Worm (Caenorhabditis elegans): ENCODE results near the gene C18H9.1.

Gene C18H9.1

DNA sequence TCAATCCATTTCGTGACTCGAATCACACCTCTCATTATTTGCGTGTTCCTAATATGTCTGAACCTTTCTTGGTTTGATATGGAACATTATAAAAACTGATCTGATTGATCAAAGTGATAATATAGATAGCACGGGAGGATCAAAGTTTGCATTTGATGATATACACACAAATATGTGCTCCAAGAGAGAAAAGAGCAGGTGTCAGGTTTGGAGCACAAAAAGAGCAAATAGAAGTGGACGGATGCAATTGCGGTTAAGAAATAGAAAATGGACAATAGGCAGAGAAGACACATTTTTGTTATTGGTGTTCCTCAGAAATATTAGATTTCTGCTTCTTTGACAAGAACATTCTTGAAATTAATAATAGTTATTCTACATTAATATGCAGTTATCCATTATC lies at the start of gene C18H9.1:
Gene C18H9.1 (plus strand): TSS at position 301 of the 400 bp plus-strand sequence.
- TF ChIP-seq ceh-63 (GFP tag; optimal IDR thresholded peaks at IDR 0.05) (no peak), skn-1 (tag; optimal IDR thresholded peaks at IDR 0.05) (no peak), fos-1 (tag; optimal IDR thresholded peaks at IDR 0.05) (no peak), efl-1 (optimal IDR thresholded peaks at IDR 0.05) (no peak), efl-1 (GFP tag; optimal IDR thresholded peaks at IDR 0.05 in 1 of 2) (no peak), tbx-2 (tag; optimal IDR thresholded peaks at IDR 0.05) (no peak)

DNA sequence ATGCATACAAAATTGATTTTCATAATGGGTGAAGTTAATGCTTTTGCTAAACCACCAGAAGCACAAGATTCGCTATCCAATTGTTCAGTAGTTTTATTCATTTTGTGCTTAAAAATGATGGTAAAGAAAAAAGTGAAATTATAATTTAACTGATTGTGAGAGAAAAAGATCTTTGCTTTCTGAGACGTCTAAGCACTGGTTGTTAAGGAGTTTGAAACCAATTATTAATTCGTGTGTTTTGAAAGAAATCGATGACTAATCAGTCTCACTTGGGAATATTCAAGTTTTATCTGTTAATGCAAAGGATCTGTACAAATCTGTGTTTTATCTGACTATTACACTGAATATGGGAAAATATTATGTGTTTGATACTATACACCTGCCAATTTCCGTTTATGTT lies 47.2 kb upstream of the C18H9.1 start, which contains the start of gene sra-26:
Gene sra-26 (minus strand): TSS at position 101 of the 400 bp plus-strand sequence.
- TF ChIP-seq pag-3 (tag; optimal IDR thresholded peaks at IDR 0.05; ENCODE audit: borderline replicate concordance, insufficient read depth) (no peak), elt-2 (tag; optimal IDR thresholded peaks at IDR 0.05) (no peak), Y116A8C.19 (tag; optimal IDR thresholded peaks at IDR 0.05; ENCODE audit: borderline replicate concordance) (no peak), nhr-77 (tag; optimal IDR thresholded peaks at IDR 0.05) (no peak), lin-14 (GFP tag; optimal IDR thresholded peaks at IDR 0.05) (no peak), nhr-19 (GFP tag; conservative IDR thresholded peaks at IDR 0.05) (no peak), alr-1 (tag; optimal IDR thresholded peaks at IDR 0.05; ENCODE audit: borderline replicate concordance) (no peak), sptf-1 (tag; optimal IDR thresholded peaks at IDR 0.05) (no peak), elt-3 (tag; optimal IDR thresholded peaks at IDR 0.05) (no peak), nhr-76 (tag; optimal IDR thresholded peaks at IDR 0.05) (no peak), nhr-237 (tag; optimal IDR thresholded peaks at IDR 0.05) (no peak)

DNA sequence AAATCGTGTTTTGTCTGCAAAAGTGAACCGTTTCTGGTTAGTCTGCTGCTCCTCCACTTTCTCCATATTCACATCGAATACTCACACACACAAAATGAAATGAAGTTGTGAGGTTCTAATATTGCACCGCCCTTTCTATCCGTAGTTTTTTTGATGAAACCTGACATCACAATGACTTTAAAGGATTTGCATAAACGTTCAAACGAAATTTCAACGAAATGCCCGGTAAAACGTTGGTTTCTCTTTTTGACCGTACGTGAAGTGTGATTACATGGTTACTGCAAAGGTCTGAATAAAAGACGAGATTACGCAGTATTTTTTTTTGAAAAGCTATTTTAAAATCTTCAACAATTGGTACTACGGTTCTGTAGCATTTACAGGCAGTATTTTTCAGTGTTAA lies 44.6 kb upstream of the C18H9.1 start, which contains the start of gene T19D12.9:
Gene T19D12.9 (minus strand): TSS at position 101 of the 400 bp plus-strand sequence.
- TF ChIP-seq efl-1 (optimal IDR thresholded peaks at IDR 0.05) (no peak), efl-1 (GFP tag; optimal IDR thresholded peaks at IDR 0.05 in 1 of 2) (peak in 1 of 2 experiments; percentile 10), efl-3 (GFP tag; optimal IDR thresholded peaks at IDR 0.05) (no peak)

DNA sequence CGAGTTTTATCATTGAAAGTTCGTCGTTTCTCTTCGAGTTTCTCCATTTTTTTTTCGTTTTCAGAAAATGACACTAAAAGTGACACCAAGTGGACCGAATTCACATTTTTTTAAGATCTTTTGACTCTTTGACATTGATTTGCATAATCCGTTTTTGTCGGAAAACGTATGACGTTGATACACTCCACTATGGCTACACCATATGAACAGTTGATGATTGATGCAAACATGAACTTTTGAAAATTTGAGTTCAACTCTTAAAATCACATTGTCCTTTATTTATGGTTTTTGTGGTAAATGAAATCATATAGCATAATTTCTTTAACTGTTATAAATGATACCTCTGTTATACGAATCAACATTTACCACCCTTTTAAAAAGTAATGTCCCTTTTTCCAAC lies 40.1 kb upstream of the C18H9.1 start, which contains the start of gene T19D12.10:
Gene T19D12.10 (minus strand): TSS at position 101 of the 400 bp plus-strand sequence.
- TF ChIP-seq sptf-1 (tag; optimal IDR thresholded peaks at IDR 0.05) = no peak
- TF ChIP-seq zag-1 (tag; optimal IDR thresholded peaks at IDR 0.05) = no peak
- TF ChIP-seq ceh-88 (GFP tag; IDR thresholded peaks at IDR 0.05) = no peak
- no peak for TF ChIP-seq efl-1 (optimal IDR thresholded peaks at IDR 0.05)
- TF ChIP-seq efl-1 (GFP tag; optimal IDR thresholded peaks at IDR 0.05 in 1 of 2) = no peak
- TF ChIP-seq elt-3 (tag; optimal IDR thresholded peaks at IDR 0.05) = no peak
- TF ChIP-seq xbp-1 (tag; optimal IDR thresholded peaks at IDR 0.05) = no peak
- TF ChIP-seq ztf-4 (tag; optimal IDR thresholded peaks at IDR 0.05) = no peak
- TF ChIP-seq C16A3.4 (tag; optimal IDR thresholded peaks at IDR 0.05) = no peak
- no peak for TF ChIP-seq lin-14 (GFP tag; optimal IDR thresholded peaks at IDR 0.05)
- TF ChIP-seq irx-1 (tag; optimal IDR thresholded peaks at IDR 0.05) = no peak
- no peak for TF ChIP-seq mab-9 (GFP tag; IDR thresholded peaks at IDR 0.05)
- TF ChIP-seq ceh-82 (tag; optimal IDR thresholded peaks at IDR 0.05) = no peak
- TF ChIP-seq grh-1 (GFP tag; IDR thresholded peaks at IDR 0.05) = no peak
- TF ChIP-seq ama-1 (optimal IDR thresholded peaks at IDR 0.05) = no peak
- no peak for TF ChIP-seq nhr-237 (tag; optimal IDR thresholded peaks at IDR 0.05)

DNA sequence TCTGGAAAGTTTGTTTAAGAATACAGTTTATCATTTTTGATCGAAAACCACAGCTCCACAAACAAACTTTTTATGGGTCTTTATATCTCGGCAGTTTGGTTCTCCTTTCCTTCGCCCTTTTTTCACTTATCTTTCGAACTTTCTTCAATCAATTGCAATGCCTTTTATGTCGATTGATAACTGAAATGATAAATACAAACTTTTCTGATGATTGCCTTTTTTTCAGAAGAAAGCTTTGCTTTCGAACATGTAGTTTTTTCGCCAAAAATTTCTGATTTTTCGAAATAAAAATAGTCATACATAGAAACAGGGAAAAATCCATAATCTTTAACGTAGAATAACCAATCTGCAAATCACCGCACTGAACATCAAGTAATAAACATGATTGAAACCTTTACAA lies 37.7 kb upstream of the C18H9.1 start, which contains the start of gene T19D12.2:
Gene T19D12.2 (plus strand): TSS at position 125 of the 400 bp plus-strand sequence.
- TF ChIP-seq elt-2 (tag; optimal IDR thresholded peaks at IDR 0.05) = peak; percentile 39
- TF ChIP-seq tlp-1 (tag; optimal IDR thresholded peaks at IDR 0.05) = peak; percentile 4
- TF ChIP-seq nhr-28 (tag; optimal IDR thresholded peaks at IDR 0.05) = no peak

DNA sequence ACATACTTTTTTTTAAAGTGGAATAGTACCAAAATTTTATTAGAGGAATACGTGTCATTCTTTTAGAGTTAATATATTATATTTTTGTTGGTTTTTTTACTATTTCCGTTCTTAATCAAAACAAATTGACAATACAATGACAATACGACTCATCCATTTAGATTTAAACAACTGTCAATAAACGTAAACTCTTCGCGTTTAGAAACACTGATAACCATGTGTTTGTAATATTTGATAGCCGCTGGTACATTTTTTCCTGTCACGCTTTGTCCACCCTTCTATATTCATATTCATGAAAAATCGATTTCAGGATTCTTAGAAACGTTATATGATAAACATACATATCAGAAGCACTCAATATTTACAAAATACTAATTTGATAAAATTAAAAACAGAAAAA lies 35.1 kb upstream of the C18H9.1 start:
- TF ChIP-seq fkh-4 (tag; optimal IDR thresholded peaks at IDR 0.05; ENCODE audit: borderline replicate concordance) (no peak), ceh-63 (GFP tag; optimal IDR thresholded peaks at IDR 0.05) (no peak), nhr-28 (tag; optimal IDR thresholded peaks at IDR 0.05) (no peak), aly-2 (tag; optimal IDR thresholded peaks at IDR 0.05) (no peak), nhr-19 (GFP tag; conservative IDR thresholded peaks at IDR 0.05) (no peak), lsy-2 (tag; optimal IDR thresholded peaks at IDR 0.05) (no peak), efl-1 (optimal IDR thresholded peaks at IDR 0.05) (no peak), efl-1 (GFP tag; optimal IDR thresholded peaks at IDR 0.05 in 1 of 2) (no peak), unc-98 (GFP tag; IDR thresholded peaks at IDR 0.05) (no peak), ceh-8 (GFP tag; optimal IDR thresholded peaks at IDR 0.05) (no peak), ztf-4 (tag; optimal IDR thresholded peaks at IDR 0.05) (no peak), mep-1 (tag; optimal IDR thresholded peaks at IDR 0.05) (no peak), pax-3 (tag; optimal IDR thresholded peaks at IDR 0.05) (no peak), elt-2 (tag; optimal IDR thresholded peaks at IDR 0.05) (no peak), hlh-17 (GFP tag; optimal IDR thresholded peaks at IDR 0.05; ENCODE audit: borderline replicate concordance) (no peak), fos-1 (tag; optimal IDR thresholded peaks at IDR 0.05) (no peak), isw-1 (GFP tag; IDR thresholded peaks at IDR 0.05) (no peak), snu-23 (GFP tag; optimal IDR thresholded peaks at IDR 0.05) (no peak)
